Fruit fly (Drosophila melanogaster): Measurements from ENCODE around the gene CG17139.
A peak's percentile ranks its signal among the peaks of the same experiment; 100 is the strongest.

The CG17139 gene

dm6 chr2L:10845564-10845963 is at the start of gene CG17139, which contains the start of gene CG17140:
Gene CG17139, minus strand, starts transcription at chr2L:10845664.
Gene CG17140, minus strand, starts transcription at chr2L:10845664.
- no peak for TF ChIP-seq Clk (GFP tag; optimal IDR thresholded peaks at IDR 0.05)
- TF ChIP-seq ovo (GFP tag; optimal IDR thresholded peaks at IDR 0.05): no peak
- no peak for TF ChIP-seq tj (GFP tag; optimal IDR thresholded peaks at IDR 0.05)
- TF ChIP-seq CG33017 (tag; optimal IDR thresholded peaks at IDR 0.05): no peak
- TF ChIP-seq cic (GFP tag; optimal IDR thresholded peaks at IDR 0.05): no peak
- no peak for TF ChIP-seq CG14711 (tag; optimal IDR thresholded peaks at IDR 0.05)
- TF ChIP-seq CG11617 (GFP tag; optimal IDR thresholded peaks at IDR 0.05): no peak
- TF ChIP-seq toe (GFP tag; optimal IDR thresholded peaks at IDR 0.05): no peak
- no peak for TF ChIP-seq CG7101 (tag; optimal IDR thresholded peaks at IDR 0.05)

DNA sequence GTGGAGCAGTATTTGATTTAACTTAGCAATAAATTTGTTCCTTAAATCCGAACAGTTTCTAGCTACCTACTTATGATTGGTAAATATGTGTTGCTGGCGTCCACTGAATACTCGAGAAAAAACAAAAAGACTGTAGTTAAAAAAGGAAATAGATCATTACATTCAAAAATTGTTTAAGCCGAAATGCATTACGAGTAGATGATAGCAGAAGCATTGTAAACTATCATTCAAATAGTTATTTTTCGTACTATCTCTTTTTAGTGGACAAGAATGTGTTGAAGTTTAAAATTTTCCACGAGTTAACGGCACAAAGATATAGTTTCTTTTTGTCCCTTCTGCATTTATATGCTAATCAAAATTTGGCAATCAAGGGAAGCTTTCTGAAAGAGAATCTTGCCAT is 43.4 kb upstream of the CG17139 start, which contains the start of gene CG14071:
TSS of gene CG14071 (minus strand) at position 101 of the 400 bp plus-strand sequence.
- TF ChIP-seq Mnt (GFP tag; optimal IDR thresholded peaks at IDR 0.05): no peak

DNA sequence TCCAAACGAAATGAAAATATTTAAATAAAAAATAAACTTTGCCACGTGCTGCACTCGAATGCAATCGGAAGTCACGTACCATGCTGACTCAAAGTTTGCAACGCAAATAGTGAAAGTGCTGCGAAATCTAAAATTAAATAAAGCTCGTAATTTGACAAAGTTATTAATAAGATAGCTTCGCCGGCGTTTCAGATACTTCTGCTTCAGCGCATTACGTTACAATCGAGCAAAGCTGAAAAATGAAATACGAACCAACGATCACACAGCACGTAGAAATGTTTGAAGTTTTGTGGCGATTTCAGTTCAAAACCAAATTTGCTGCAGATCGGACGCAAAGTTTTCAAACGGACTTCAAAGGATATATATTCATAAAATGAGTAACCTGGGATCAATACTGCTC is 24.4 kb upstream of the CG17139 start, which contains the start of gene CG12517:
TSS of gene CG12517 (plus strand) at position 301 of the 400 bp plus-strand sequence.
- no peak for TF ChIP-seq bab1 (GFP tag; optimal IDR thresholded peaks at IDR 0.05)
- TF ChIP-seq cic (GFP tag; optimal IDR thresholded peaks at IDR 0.05): no peak
- no peak for TF ChIP-seq ovo (GFP tag; optimal IDR thresholded peaks at IDR 0.05)
- no peak for TF ChIP-seq CG7045 (GFP tag; optimal IDR thresholded peaks at IDR 0.05)

- no peak for TF ChIP-seq Clk (GFP tag; optimal IDR thresholded peaks at IDR 0.05)
- peak; percentile 90 for TF ChIP-seq kay (GFP tag; ENCODE audit: borderline replicate concordance)
- TF ChIP-seq CG33017 (tag; optimal IDR thresholded peaks at IDR 0.05): peak; percentile 65
- TF ChIP-seq CG11617 (GFP tag; optimal IDR thresholded peaks at IDR 0.05): peak; percentile 77
- no peak for TF ChIP-seq CG1620 (GFP tag; optimal IDR thresholded peaks at IDR 0.05)
- peak; percentile 14 for TF ChIP-seq Crg-1 (GFP tag; optimal IDR thresholded peaks at IDR 0.05)
- TF ChIP-seq CG7101 (tag; optimal IDR thresholded peaks at IDR 0.05): peak; percentile 70
- no peak for TF ChIP-seq Hr96 (GFP tag; optimal IDR thresholded peaks at IDR 0.05)
- TF ChIP-seq Mnt (GFP tag; optimal IDR thresholded peaks at IDR 0.05): peak; percentile 3
- TF ChIP-seq ovo (GFP tag; optimal IDR thresholded peaks at IDR 0.05): no peak
- peak; percentile 23 for TF ChIP-seq CG12768 (GFP tag; optimal IDR thresholded peaks at IDR 0.05)
- TF ChIP-seq CG7045 (GFP tag; optimal IDR thresholded peaks at IDR 0.05): peak; percentile 35
- TF ChIP-seq toe (GFP tag; optimal IDR thresholded peaks at IDR 0.05): peak; percentile 48
- TF ChIP-seq CG14711 (tag; optimal IDR thresholded peaks at IDR 0.05): peak; percentile 61
- TF ChIP-seq bab1 (GFP tag; optimal IDR thresholded peaks at IDR 0.05): peak; percentile 58
- TF ChIP-seq cic (GFP tag; optimal IDR thresholded peaks at IDR 0.05): no peak
- peak; percentile 29 for TF ChIP-seq pad (GFP tag; optimal IDR thresholded peaks at IDR 0.05)
- peak; percentile 9 for TF ChIP-seq CG5204 (GFP tag; optimal IDR thresholded peaks at IDR 0.05)
- TF ChIP-seq tj (GFP tag; optimal IDR thresholded peaks at IDR 0.05): peak; percentile 35
- no peak for TF ChIP-seq cnc (optimal IDR thresholded peaks at IDR 0.05)
Observed at dm6 chr2L:10858064-10859047, 12.9 kb upstream of the CG17139 start, which contains the start of the genes aurB and Stam. Gene aurB, minus strand, starts transcription at chr2L:10858094. Gene Stam, plus strand, starts transcription at chr2L:10858536.

DNA sequence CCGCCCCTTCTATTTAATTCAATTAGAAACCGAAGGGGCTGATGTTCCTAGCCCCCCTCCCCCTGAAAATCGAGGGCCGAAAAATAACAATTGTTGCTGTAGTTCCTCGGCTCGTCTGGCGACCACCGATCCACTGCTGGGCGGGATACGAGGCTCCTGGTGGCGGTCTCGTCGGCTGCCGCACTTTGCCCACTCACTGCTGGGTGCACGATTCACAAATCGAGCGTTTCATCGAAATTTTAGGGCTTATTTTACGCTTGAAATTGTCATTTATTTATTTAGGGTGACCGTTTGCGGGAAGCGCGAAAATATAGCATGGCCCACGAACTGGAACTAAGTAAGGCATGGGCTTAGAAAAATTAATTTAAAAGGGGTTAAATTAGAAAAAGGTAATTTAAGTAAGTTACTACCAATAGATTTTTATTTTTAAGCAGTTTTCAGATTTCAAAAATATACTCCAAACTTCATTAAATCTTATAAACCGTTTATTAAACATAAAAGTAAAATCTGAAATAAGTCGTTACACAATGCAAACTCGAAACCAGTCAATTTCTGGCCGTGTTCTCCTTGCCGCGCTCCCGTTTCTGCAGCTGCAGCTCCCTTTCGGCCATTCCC is 11.0 kb upstream of the CG17139 start, which contains the start of gene Dnz1:
TSS of gene Dnz1 (minus strand) at position 317 of the 615 bp plus-strand sequence.
- TF ChIP-seq Clk (GFP tag; optimal IDR thresholded peaks at IDR 0.05) (no peak), CG33017 (tag; optimal IDR thresholded peaks at IDR 0.05) (peak; percentile 30), CG1620 (GFP tag; optimal IDR thresholded peaks at IDR 0.05) (peak; percentile 8), kay (GFP tag; ENCODE audit: borderline replicate concordance) (peak; percentile 31), Crg-1 (GFP tag; optimal IDR thresholded peaks at IDR 0.05) (peak; percentile 2), cnc (optimal IDR thresholded peaks at IDR 0.05) (no peak), CG11617 (GFP tag; optimal IDR thresholded peaks at IDR 0.05) (peak; percentile 45), Mnt (GFP tag; optimal IDR thresholded peaks at IDR 0.05) (no peak), ovo (GFP tag; optimal IDR thresholded peaks at IDR 0.05) (no peak), CG7101 (tag; optimal IDR thresholded peaks at IDR 0.05) (peak; percentile 61), toe (GFP tag; optimal IDR thresholded peaks at IDR 0.05) (peak; percentile 12), CG5204 (GFP tag; optimal IDR thresholded peaks at IDR 0.05) (peak; percentile 34), CG12768 (GFP tag; optimal IDR thresholded peaks at IDR 0.05) (no peak), pad (GFP tag; optimal IDR thresholded peaks at IDR 0.05) (peak; percentile 10), cic (GFP tag; optimal IDR thresholded peaks at IDR 0.05) (no peak), tj (GFP tag; optimal IDR thresholded peaks at IDR 0.05) (peak; percentile 15), CG14711 (tag; optimal IDR thresholded peaks at IDR 0.05) (peak; percentile 59), CG7045 (GFP tag; optimal IDR thresholded peaks at IDR 0.05) (peak; percentile 62), Hr96 (GFP tag; optimal IDR thresholded peaks at IDR 0.05) (no peak), bab1 (GFP tag; optimal IDR thresholded peaks at IDR 0.05) (peak; percentile 30)

dm6 chr2L:10851336-10851862 is 5.9 kb upstream of the CG17139 start:
- TF ChIP-seq CG5204 (GFP tag; optimal IDR thresholded peaks at IDR 0.05): no peak
- TF ChIP-seq CG12768 (GFP tag; optimal IDR thresholded peaks at IDR 0.05): peak; percentile 36
